Worm (Caenorhabditis elegans): Measurements from ENCODE around the gene T15H9.5.

DNA sequence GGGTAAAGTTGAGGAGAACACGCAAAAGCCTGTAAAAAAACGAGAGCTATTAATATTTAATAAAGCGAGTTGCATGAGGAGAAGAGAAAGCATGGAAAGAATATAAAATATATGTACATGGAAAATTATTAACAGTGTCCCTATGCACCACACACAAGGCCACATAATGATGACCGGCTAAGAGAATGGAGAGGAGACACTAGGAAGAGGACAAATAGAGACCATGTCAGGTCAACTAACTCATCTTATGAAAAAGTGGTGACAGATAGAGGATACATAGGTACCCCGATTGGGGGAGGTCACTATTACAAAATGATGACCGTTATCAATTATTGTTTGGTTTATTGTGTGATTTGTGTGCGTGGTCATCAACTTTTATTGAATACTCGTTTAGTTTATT, 33.2 kb upstream of the T15H9.5 start, which contains the start of gene fzr-1:
- TF ChIP-seq ceh-30 (tag; optimal IDR thresholded peaks at IDR 0.05) (no peak), ahr-1 (tag; optimal IDR thresholded peaks at IDR 0.05) (no peak), pha-4 (tag; optimal IDR thresholded peaks at IDR 0.05) (no peak), eyg-1 (tag; optimal IDR thresholded peaks at IDR 0.05) (no peak)
